Worm (Caenorhabditis elegans) whole organism, early embryonic: ENCODE measurements around the gene cest-26.

Source experiments
- B0310.2 ChIP-seq: sonication (generic microtip); optimal IDR thresholded peaks from 2 replicates; lab custom pipeline; 2016; ENCODE audit warnings: mild to moderate bottlenecking, missing genetic modification characterization, missing compliant biosample characterization
- F13C5.2 ChIP-seq: sonication (generic microtip); optimal IDR thresholded peaks from 2 replicates; lab custom pipeline; 2017; ENCODE audit warnings: mild to moderate bottlenecking, missing genetic modification characterization, inconsistent platforms, missing compliant biosample characterization
- aly-1 ChIP-seq: sonication (generic microtip); optimal IDR thresholded peaks from 2 replicates; lab custom pipeline; 2016; ENCODE audit warnings: missing genetic modification characterization, missing compliant biosample characterization
- ama-1 ChIP-seq: fragments of 150-350 bp; optimal IDR thresholded peaks from 2 replicates; lab custom pipeline; 2014
- ceh-13 ChIP-seq: fragments of 200-800 bp; sonication (Bioruptor generic); optimal IDR thresholded peaks from 2 replicates; lab custom pipeline; 2018; ENCODE audit warnings: mild to moderate bottlenecking, missing genetic modification characterization, missing compliant biosample characterization
- ceh-36 ChIP-seq: sonication (generic microtip); optimal IDR thresholded peaks from 2 replicates; lab custom pipeline; 2016; ENCODE audit warnings: missing genetic modification characterization, inconsistent platforms, missing compliant biosample characterization
- ets-7 ChIP-seq: sonication (generic microtip); optimal IDR thresholded peaks from 2 replicates; lab custom pipeline; 2016; ENCODE audit warnings: missing genotype, missing genetic modification characterization, missing compliant biosample characterization
- flt-1 ChIP-seq: fragments of 200-800 bp; sonication (Bioruptor generic); IDR thresholded peaks from 2 replicates; pipeline ENCODE4 v1.3.6; 2022; ENCODE audit warnings: missing genetic modification characterization, missing compliant biosample characterization
- hmbx-1 ChIP-seq: sonication (generic microtip); optimal IDR thresholded peaks from 2 replicates; lab custom pipeline; 2016; ENCODE audit warnings: mild to moderate bottlenecking, missing genetic modification characterization, missing compliant biosample characterization
- hmg-4 ChIP-seq: fragments of 200-800 bp; sonication (Bioruptor generic); optimal IDR thresholded peaks from 2 replicates; lab custom pipeline; 2018; ENCODE audit warnings: mild to moderate bottlenecking, missing genetic modification characterization, missing compliant biosample characterization
- hnd-1 ChIP-seq: sonication (generic microtip); optimal IDR thresholded peaks from 2 replicates; lab custom pipeline; 2016; ENCODE audit warnings: missing genetic modification characterization, missing compliant biosample characterization
- pes-1 ChIP-seq: fragments of 200-800 bp; sonication (Bioruptor generic); IDR thresholded peaks from 2 replicates; pipeline ENCODE4 v1.3.6; 2022; ENCODE audit warnings: missing genetic modification reagents, missing genetic modification characterization, missing compliant biosample characterization
- scrt-1 ChIP-seq: fragments of 200-800 bp; sonication (Bioruptor generic); IDR thresholded peaks from 2 replicates; pipeline ENCODE4 v1.3.6; 2022; ENCODE audit warnings: missing genetic modification characterization, missing compliant biosample characterization
- sea-1 ChIP-seq: fragments of 200-800 bp; sonication (Bioruptor generic); conservative IDR thresholded peaks from 2 replicates; pipeline ENCODE4 v1.3.6; 2022; ENCODE audit warnings: missing genetic modification characterization, missing compliant biosample characterization
- tbx-11 ChIP-seq: fragments of 200-800 bp; sonication (Bioruptor generic); IDR thresholded peaks from 2 replicates; pipeline ENCODE4 v1.3.6; 2022; ENCODE audit warnings: missing genetic modification characterization, missing compliant biosample characterization
- tbx-37 ChIP-seq: fragments of 200-800 bp; sonication (Bioruptor generic); conservative IDR thresholded peaks from 2 replicates; pipeline ENCODE4 v1.3.6; 2022; ENCODE audit warnings: missing genetic modification reagents, missing genetic modification characterization, missing compliant biosample characterization
- tra-4 ChIP-seq: sonication (generic microtip); optimal IDR thresholded peaks from 2 replicates; lab custom pipeline; 2017; ENCODE audit warnings: missing genetic modification characterization, missing compliant biosample characterization

cest-26 gene

ce11 chrX:4386493-4386892, 51.0 kb downstream of the cest-26 start:
- TF ChIP-seq pes-1 (GFP tag; lab: Robert Waterston, UW): no peak
- TF ChIP-seq ceh-36 (tag; lab: Kevin White, UChicago): no peak
- no peak for TF ChIP-seq tra-4 (tag; lab: Kevin White, UChicago)
- no peak for TF ChIP-seq ets-7 (tag; lab: Kevin White, UChicago)
- no peak for TF ChIP-seq B0310.2
- no peak for TF ChIP-seq sea-1
- no peak for TF ChIP-seq aly-1 (tag; lab: Kevin White, UChicago)
- TF ChIP-seq tbx-11 (GFP tag; lab: Robert Waterston, UW): no peak
- no peak for TF ChIP-seq F13C5.2 (tag; lab: Kevin White, UChicago)

ce11 chrX:4383316-4383936, 54.0 kb downstream of the cest-26 start, which contains the start of gene lst-2:
Gene lst-2 (minus strand): TSS chrX:4383366.
- TF ChIP-seq tbx-11 (GFP tag; lab: Robert Waterston, UW): no peak
- TF ChIP-seq ama-1: no peak
- no peak for TF ChIP-seq aly-1 (tag; lab: Kevin White, UChicago)
- no peak for TF ChIP-seq ceh-13 (GFP tag; lab: Kevin White, UChicago)
- TF ChIP-seq scrt-1 (GFP tag; lab: Robert Waterston, UW): no peak
- TF ChIP-seq tra-4 (tag; lab: Kevin White, UChicago): no peak
- no peak for TF ChIP-seq sea-1
- no peak for TF ChIP-seq hnd-1 (tag; lab: Kevin White, UChicago)
- no peak for TF ChIP-seq flt-1
- no peak for TF ChIP-seq tbx-37 (GFP tag; lab: Robert Waterston, UW)
- TF ChIP-seq hmbx-1 (tag; lab: Kevin White, UChicago): no peak
- no peak for TF ChIP-seq pes-1 (GFP tag; lab: Robert Waterston, UW)
- TF ChIP-seq F13C5.2 (tag; lab: Kevin White, UChicago): no peak
- no peak for TF ChIP-seq hmg-4 (GFP tag; lab: Kevin White, UChicago)
- no peak for TF ChIP-seq ets-7 (tag; lab: Kevin White, UChicago)
- TF ChIP-seq ceh-36 (tag; lab: Kevin White, UChicago): no peak
- TF ChIP-seq B0310.2: no peak
